Worm (Caenorhabditis elegans): ENCODE measurements around the gene Y50D4B.4.

Gene Y50D4B.4

ce11 chrV:1092359-1092758 lies at the start of gene Y50D4B.4:
Y50D4B.4 (plus strand) TSS chrV:1092659.
- TF ChIP-seq hmg-4 (GFP tag; optimal IDR thresholded peaks at IDR 0.05): no peak
- TF ChIP-seq ceh-36 (tag; optimal IDR thresholded peaks at IDR 0.05): no peak
- no peak for TF ChIP-seq ets-7 (tag; optimal IDR thresholded peaks at IDR 0.05)
- TF ChIP-seq pes-1 (GFP tag; IDR thresholded peaks at IDR 0.05): no peak
- no peak for TF ChIP-seq F13C5.2 (tag; optimal IDR thresholded peaks at IDR 0.05)
- TF ChIP-seq B0310.2 (tag; optimal IDR thresholded peaks at IDR 0.05): no peak
- TF ChIP-seq tbx-37 (GFP tag; conservative IDR thresholded peaks at IDR 0.05): no peak
- no peak for TF ChIP-seq hmbx-1 (tag; optimal IDR thresholded peaks at IDR 0.05)
- no peak for TF ChIP-seq aly-1 (tag; optimal IDR thresholded peaks at IDR 0.05)
- no peak for TF ChIP-seq hnd-1 (tag; optimal IDR thresholded peaks at IDR 0.05)

ce11 chrV:1047251-1047650 lies 45.2 kb upstream of the Y50D4B.4 start:
- no peak for TF ChIP-seq F13C5.2 (tag; optimal IDR thresholded peaks at IDR 0.05)

ce11 chrV:1048482-1048881 lies 44.0 kb upstream of the Y50D4B.4 start, which contains the start of gene nra-4:
nra-4 (minus strand) TSS chrV:1048582.
- TF ChIP-seq ceh-13 (GFP tag; optimal IDR thresholded peaks at IDR 0.05): no peak
- TF ChIP-seq scrt-1 (GFP tag; IDR thresholded peaks at IDR 0.05): no peak
- TF ChIP-seq ama-1 (optimal IDR thresholded peaks at IDR 0.05): no peak
- no peak for TF ChIP-seq ets-7 (tag; optimal IDR thresholded peaks at IDR 0.05)
- no peak for TF ChIP-seq flt-1 (GFP tag; IDR thresholded peaks at IDR 0.05)
- TF ChIP-seq sea-1 (GFP tag; conservative IDR thresholded peaks at IDR 0.05): no peak
- no peak for TF ChIP-seq hmbx-1 (tag; optimal IDR thresholded peaks at IDR 0.05)
- no peak for TF ChIP-seq pes-1 (GFP tag; IDR thresholded peaks at IDR 0.05)
- TF ChIP-seq ceh-36 (tag; optimal IDR thresholded peaks at IDR 0.05): no peak
- no peak for TF ChIP-seq tbx-11 (GFP tag; IDR thresholded peaks at IDR 0.05)
- TF ChIP-seq F13C5.2 (tag; optimal IDR thresholded peaks at IDR 0.05): no peak
- TF ChIP-seq tbx-37 (GFP tag; conservative IDR thresholded peaks at IDR 0.05): no peak
- TF ChIP-seq B0310.2 (tag; optimal IDR thresholded peaks at IDR 0.05): no peak
- TF ChIP-seq hmg-4 (GFP tag; optimal IDR thresholded peaks at IDR 0.05): no peak
- TF ChIP-seq hnd-1 (tag; optimal IDR thresholded peaks at IDR 0.05): no peak
- no peak for TF ChIP-seq aly-1 (tag; optimal IDR thresholded peaks at IDR 0.05)
- no peak for TF ChIP-seq tra-4 (tag; optimal IDR thresholded peaks at IDR 0.05)

- no peak for TF ChIP-seq scrt-1 (GFP tag; IDR thresholded peaks at IDR 0.05)
- TF ChIP-seq tra-4 (tag; optimal IDR thresholded peaks at IDR 0.05): no peak
- no peak for TF ChIP-seq ceh-13 (GFP tag; optimal IDR thresholded peaks at IDR 0.05)
- no peak for TF ChIP-seq tbx-37 (GFP tag; conservative IDR thresholded peaks at IDR 0.05)
- TF ChIP-seq aly-1 (tag; optimal IDR thresholded peaks at IDR 0.05): no peak
- no peak for TF ChIP-seq pes-1 (GFP tag; IDR thresholded peaks at IDR 0.05)
- no peak for TF ChIP-seq hmbx-1 (tag; optimal IDR thresholded peaks at IDR 0.05)
Measured at ce11 chrV:1049334-1049733, 43.1 kb upstream of the Y50D4B.4 start.

- TF ChIP-seq aly-1 (tag; optimal IDR thresholded peaks at IDR 0.05) (no peak), hmbx-1 (tag; optimal IDR thresholded peaks at IDR 0.05) (no peak), sea-1 (GFP tag; conservative IDR thresholded peaks at IDR 0.05) (no peak), ets-7 (tag; optimal IDR thresholded peaks at IDR 0.05) (no peak), pes-1 (GFP tag; IDR thresholded peaks at IDR 0.05) (no peak), ama-1 (optimal IDR thresholded peaks at IDR 0.05) (no peak), ceh-13 (GFP tag; optimal IDR thresholded peaks at IDR 0.05) (no peak), F13C5.2 (tag; optimal IDR thresholded peaks at IDR 0.05) (no peak), hmg-4 (GFP tag; optimal IDR thresholded peaks at IDR 0.05) (no peak)
Measured at ce11 chrV:1051651-1052050, 40.8 kb upstream of the Y50D4B.4 start.

ce11 chrV:1052559-1053064 lies 39.8 kb upstream of the Y50D4B.4 start, which contains the start of gene K10C9.4:
K10C9.4 (minus strand) TSS chrV:1053014.
- TF ChIP-seq ets-7 (tag; optimal IDR thresholded peaks at IDR 0.05) (no peak), ceh-36 (tag; optimal IDR thresholded peaks at IDR 0.05) (peak; percentile 77)

ce11 chrV:1053385-1053784 lies 39.1 kb upstream of the Y50D4B.4 start:
- TF ChIP-seq hmg-4 (GFP tag; optimal IDR thresholded peaks at IDR 0.05) (no peak), B0310.2 (tag; optimal IDR thresholded peaks at IDR 0.05) (no peak), ama-1 (optimal IDR thresholded peaks at IDR 0.05) (no peak), hnd-1 (tag; optimal IDR thresholded peaks at IDR 0.05) (no peak), hmbx-1 (tag; optimal IDR thresholded peaks at IDR 0.05) (no peak)

- no peak for TF ChIP-seq aly-1 (tag; optimal IDR thresholded peaks at IDR 0.05)
- TF ChIP-seq ama-1 (optimal IDR thresholded peaks at IDR 0.05): no peak
Measured at ce11 chrV:1060219-1060863, 32.1 kb upstream of the Y50D4B.4 start.

ce11 chrV:1061295-1061694 lies 31.2 kb upstream of the Y50D4B.4 start, which contains the start of gene rnst-2:
rnst-2 (plus strand) TSS chrV:1061595.
- TF ChIP-seq hmbx-1 (tag; optimal IDR thresholded peaks at IDR 0.05): no peak
- no peak for TF ChIP-seq hnd-1 (tag; optimal IDR thresholded peaks at IDR 0.05)
- TF ChIP-seq ceh-13 (GFP tag; optimal IDR thresholded peaks at IDR 0.05): no peak
- no peak for TF ChIP-seq tra-4 (tag; optimal IDR thresholded peaks at IDR 0.05)
- no peak for TF ChIP-seq ama-1 (optimal IDR thresholded peaks at IDR 0.05)
- TF ChIP-seq ceh-36 (tag; optimal IDR thresholded peaks at IDR 0.05): no peak
- TF ChIP-seq aly-1 (tag; optimal IDR thresholded peaks at IDR 0.05): no peak
- no peak for TF ChIP-seq ets-7 (tag; optimal IDR thresholded peaks at IDR 0.05)
- no peak for TF ChIP-seq pes-1 (GFP tag; IDR thresholded peaks at IDR 0.05)
- TF ChIP-seq B0310.2 (tag; optimal IDR thresholded peaks at IDR 0.05): no peak
- TF ChIP-seq sea-1 (GFP tag; conservative IDR thresholded peaks at IDR 0.05): no peak

All from whole organism, early embryonic.